Fruit fly (Drosophila melanogaster) whole organism, embryonic: ENCODE measurements around the gene CG14691.

Experiments
- Asciz ChIP-seq: fragments of 200-800 bp; sonication (Bioruptor generic); optimal IDR thresholded peaks from 2 replicates; lab custom pipeline; 2017; ENCODE audit warnings: missing biosample characterization, mild to moderate bottlenecking, missing genetic modification characterization, missing genetic modification reagents
- Bgb ChIP-seq: fragments of 200-800 bp; sonication (Bioruptor generic); IDR thresholded peaks from 2 replicates; pipeline ENCODE4 v1.3.6; 2022; ENCODE audit warnings: missing biosample characterization, missing genetic modification characterization; ENCODE audit not compliant: partially characterized antibody
- CG1024 ChIP-seq: fragments of 200-800 bp; sonication (Bioruptor generic); IDR thresholded peaks from 2 replicates; pipeline ENCODE4 v1.3.6; 2022; ENCODE audit warnings: missing biosample characterization, missing genetic modification characterization
- CG11504 ChIP-seq: fragments of 200-800 bp; sonication (Bioruptor generic); optimal IDR thresholded peaks from 3 replicates; lab custom pipeline; 2019; ENCODE audit warnings: missing biosample characterization, mild to moderate bottlenecking, missing genetic modification characterization, moderate library complexity
- CG17385 ChIP-seq: fragments of 200-800 bp; sonication (Bioruptor generic); optimal IDR thresholded peaks from 3 replicates; lab custom pipeline; 2018; ENCODE audit warnings: missing biosample characterization, mild to moderate bottlenecking, missing genetic modification characterization
- CG2116 ChIP-seq: fragments of 200-800 bp; sonication (Bioruptor generic); optimal IDR thresholded peaks from 3 replicates; lab custom pipeline; 2018; ENCODE audit warnings: missing biosample characterization, mild to moderate bottlenecking, missing genetic modification characterization
- CG34224 ChIP-seq: fragments of 200-800 bp; sonication (Bioruptor generic); IDR thresholded peaks from 3 replicates; pipeline ENCODE4 v1.3.6; 2022; ENCODE audit warnings: missing biosample characterization, missing genetic modification characterization; ENCODE audit not compliant: partially characterized antibody
- CG7271 ChIP-seq: fragments of 200-800 bp; sonication (Bioruptor generic); optimal IDR thresholded peaks from 2 replicates; lab custom pipeline; 2018; ENCODE audit warnings: missing biosample characterization, mild to moderate bottlenecking, missing genetic modification characterization, moderate library complexity
- CG7963 ChIP-seq: fragments of 200-800 bp; sonication (Bioruptor generic); IDR thresholded peaks from 3 replicates; pipeline ENCODE4 v1.3.6; 2022; ENCODE audit warnings: missing biosample characterization, missing genetic modification characterization; ENCODE audit not compliant: partially characterized antibody
- CG8388 ChIP-seq: fragments of 200-800 bp; sonication (Bioruptor generic); optimal IDR thresholded peaks from 2 replicates; lab custom pipeline; 2019; ENCODE audit warnings: missing biosample characterization, mild to moderate bottlenecking, missing genetic modification characterization, moderate library complexity
- CG9797 ChIP-seq: fragments of 200-800 bp; sonication (Bioruptor generic); optimal IDR thresholded peaks from 3 replicates; lab custom pipeline; 2018; ENCODE audit warnings: missing biosample characterization, mild to moderate bottlenecking, missing genetic modification characterization
- D ChIP-seq, 2 experiments: fragments of 200-800 bp in 1 of 2; fragments of >200 bp in 1 of 2; sonication (Bioruptor generic) in 1 of 2; optimal IDR thresholded peaks; 2 replicates in 1 of 2; 3 replicates in 1 of 2; lab custom pipeline; 2017; ENCODE audit warnings: mild to moderate bottlenecking in 1 of 2, missing biosample characterization in 1 of 2, missing genetic modification characterization in 1 of 2, missing genetic modification reagents in 1 of 2
- Dll ChIP-seq: fragments of 200-800 bp; sonication (Bioruptor generic); IDR thresholded peaks from 4 replicates; pipeline ENCODE4 v1.3.6; 2022; ENCODE audit warnings: missing biosample characterization, missing genetic modification characterization; ENCODE audit not compliant: partially characterized antibody
- Dref ChIP-seq: fragments of 200-800 bp; sonication (Bioruptor generic); IDR thresholded peaks from 2 replicates; pipeline ENCODE4 v1.3.6; 2022; ENCODE audit warnings: missing biosample characterization, missing genetic modification characterization
- Elba2 ChIP-seq: fragments of 200-800 bp; sonication (Bioruptor generic); optimal IDR thresholded peaks from 3 replicates; lab custom pipeline; 2016; ENCODE audit warnings: missing biosample characterization, missing genetic modification characterization
- MBD-R2 ChIP-seq: fragments of 200-800 bp; sonication (Bioruptor generic); IDR thresholded peaks from 2 replicates; pipeline ENCODE4 v1.3.6; 2022; ENCODE audit warnings: missing biosample characterization, missing genetic modification characterization
- MESR4 ChIP-seq: fragments of 200-800 bp; sonication (Bioruptor generic); optimal IDR thresholded peaks from 2 replicates; lab custom pipeline; 2018; ENCODE audit warnings: missing biosample characterization, mild to moderate bottlenecking, missing genetic modification characterization, moderate library complexity
- Med ChIP-seq: fragments of 200-800 bp; sonication (Bioruptor generic); peaks from one replicate; lab custom pipeline; 2016; ENCODE audit warnings: missing biosample characterization, missing genetic modification characterization, mild to moderate bottlenecking, inconsistent platforms, moderate library complexity
- Opbp ChIP-seq: fragments of 200-800 bp; sonication (Bioruptor generic); IDR thresholded peaks from 3 replicates; pipeline ENCODE4 v1.3.6; 2022; ENCODE audit warnings: missing biosample characterization, missing genetic modification characterization; ENCODE audit not compliant: partially characterized antibody
- Pdp1 ChIP-seq, 2 experiments: fragments of 200-800 bp; sonication (Bioruptor generic); optimal IDR thresholded peaks; 3 replicates each; lab custom pipeline; 2016; ENCODE audit warnings: missing biosample characterization in 2 of 2, missing genetic modification characterization in 2 of 2, mild to moderate bottlenecking in 1 of 2, moderate library complexity in 1 of 2
- Scr ChIP-seq: fragments of 200-800 bp; sonication (Bioruptor generic); IDR thresholded peaks from 2 replicates; pipeline ENCODE4 v1.3.6; 2022; ENCODE audit warnings: missing biosample characterization, missing genetic modification characterization; ENCODE audit not compliant: partially characterized antibody
- Side ChIP-seq: fragments of 200-800 bp; sonication (Bioruptor generic); optimal IDR thresholded peaks from 2 replicates; lab custom pipeline; 2016; ENCODE audit warnings: missing biosample characterization, missing genetic modification characterization
- Sry-δ ChIP-seq: fragments of 200-800 bp; sonication (Bioruptor generic); optimal IDR thresholded peaks from 2 replicates; lab custom pipeline; 2016; ENCODE audit warnings: missing biosample characterization, missing genetic modification characterization
- amos ChIP-seq: fragments of 200-800 bp; sonication (Bioruptor generic); IDR thresholded peaks from 2 replicates; pipeline ENCODE4 v1.3.6; 2022; ENCODE audit warnings: missing biosample characterization, missing genetic modification characterization; ENCODE audit not compliant: partially characterized antibody
- bbx ChIP-seq: fragments of 200-800 bp; sonication (Bioruptor generic); IDR thresholded peaks from 2 replicates; pipeline ENCODE4 v1.3.6; 2022; ENCODE audit warnings: missing biosample characterization, missing genetic modification characterization; ENCODE audit not compliant: partially characterized antibody
- crp ChIP-seq, 2 experiments: fragments of 200-800 bp; sonication (Bioruptor generic); optimal IDR thresholded peaks; 2 replicates in 1 of 2; 3 replicates in 1 of 2; lab custom pipeline; 2017; ENCODE audit warnings: missing biosample characterization in 2 of 2, missing genetic modification characterization in 2 of 2, mild to moderate bottlenecking in 1 of 2, moderate library complexity in 1 of 2
- gfzf ChIP-seq: fragments of 200-800 bp; sonication (Bioruptor generic); optimal IDR thresholded peaks from 2 replicates; lab custom pipeline; 2016; ENCODE audit warnings: missing biosample characterization, mild to moderate bottlenecking, missing genetic modification characterization, moderate library complexity
- hb ChIP-seq: fragments of 200-800 bp; sonication (Bioruptor generic); IDR thresholded peaks from 3 replicates; pipeline ENCODE4 v1.3.6; 2022; ENCODE audit warnings: missing biosample characterization, missing genetic modification characterization; ENCODE audit not compliant: partially characterized antibody
- hbn ChIP-seq: fragments of 200-800 bp; sonication (Bioruptor generic); IDR thresholded peaks from 2 replicates; pipeline ENCODE4 v1.3.6; 2022; ENCODE audit warnings: missing biosample characterization, missing genetic modification characterization; ENCODE audit not compliant: partially characterized antibody
- inv ChIP-seq: fragments of 200-800 bp; sonication (Bioruptor generic); IDR thresholded peaks from 2 replicates; pipeline ENCODE4 v1.3.6; 2022; ENCODE audit warnings: missing biosample characterization, missing genetic modification characterization; ENCODE audit not compliant: partially characterized antibody
- knrl ChIP-seq: fragments of 200-800 bp; sonication (Bioruptor generic); IDR thresholded peaks from 3 replicates; pipeline ENCODE4 v1.3.6; 2022; ENCODE audit warnings: missing biosample characterization, missing genetic modification characterization; ENCODE audit not compliant: partially characterized antibody
- lmd ChIP-seq: fragments of 200-800 bp; sonication (Bioruptor generic); IDR thresholded peaks from 2 replicates; pipeline ENCODE4 v1.3.6; 2022; ENCODE audit warnings: missing biosample characterization, missing genetic modification characterization
- nerfin-2 ChIP-seq: fragments of 200-800 bp; sonication (Bioruptor generic); IDR thresholded peaks from 2 replicates; pipeline ENCODE4 v1.3.6; 2022; ENCODE audit warnings: missing biosample characterization, missing genetic modification characterization; ENCODE audit not compliant: partially characterized antibody
- nmo ChIP-seq: fragments of 200-800 bp; sonication (Bioruptor generic); optimal IDR thresholded peaks from 2 replicates; lab custom pipeline; 2018; ENCODE audit warnings: missing biosample characterization, mild to moderate bottlenecking, missing genetic modification characterization, moderate library complexity
- prd ChIP-seq, 3 experiments: fragments of >200 bp in 2 of 3; fragments of 200-800 bp in 1 of 3; sonication (Bioruptor generic) in 1 of 3; optimal IDR thresholded peaks in 2 of 3; IDR thresholded peaks in 1 of 3; 2 replicates in 2 of 3; 3 replicates in 1 of 3; pipeline versions ENCODE4 v1.3.6 to Lab custom; 2017 to 2022; ENCODE audit warnings: missing biosample characterization in 1 of 3, missing genetic modification characterization in 1 of 3
- pzg ChIP-seq: fragments of 200-800 bp; sonication (Bioruptor generic); optimal IDR thresholded peaks from 3 replicates; lab custom pipeline; 2018; ENCODE audit warnings: missing biosample characterization, mild to moderate bottlenecking, missing genetic modification characterization, moderate library complexity
- sens ChIP-seq: fragments of 200-800 bp; sonication (Bioruptor generic); peaks from one replicate; lab custom pipeline; 2016; ENCODE audit warnings: missing biosample characterization, missing genetic modification characterization
- sna ChIP-seq: fragments of 200-800 bp; sonication (Bioruptor generic); IDR thresholded peaks from 2 replicates; pipeline ENCODE4 v1.3.6; 2022; ENCODE audit warnings: missing biosample characterization, missing genetic modification characterization; ENCODE audit not compliant: partially characterized antibody
- trem ChIP-seq: fragments of 200-800 bp; optimal IDR thresholded peaks from 3 replicates; lab custom pipeline; 2019; ENCODE audit warnings: missing biosample characterization, mild to moderate bottlenecking, missing genetic modification characterization, moderate library complexity
- unc-4 ChIP-seq: fragments of 200-800 bp; sonication (Bioruptor generic); IDR thresholded peaks from 2 replicates; pipeline ENCODE4 v1.3.6; 2022; ENCODE audit warnings: missing biosample characterization, missing genetic modification characterization; ENCODE audit not compliant: partially characterized antibody
- vnd ChIP-seq: fragments of 200-800 bp; sonication (Bioruptor generic); IDR thresholded peaks from 3 replicates; pipeline ENCODE4 v1.3.6; 2022; ENCODE audit warnings: missing biosample characterization, missing genetic modification characterization; ENCODE audit not compliant: partially characterized antibody
- vvl ChIP-seq: fragments of 200-800 bp; sonication (Bioruptor generic); IDR thresholded peaks from 2 replicates; pipeline ENCODE4 v1.3.6; 2022; ENCODE audit warnings: missing biosample characterization, missing genetic modification characterization

The CG14691 gene

DNA sequence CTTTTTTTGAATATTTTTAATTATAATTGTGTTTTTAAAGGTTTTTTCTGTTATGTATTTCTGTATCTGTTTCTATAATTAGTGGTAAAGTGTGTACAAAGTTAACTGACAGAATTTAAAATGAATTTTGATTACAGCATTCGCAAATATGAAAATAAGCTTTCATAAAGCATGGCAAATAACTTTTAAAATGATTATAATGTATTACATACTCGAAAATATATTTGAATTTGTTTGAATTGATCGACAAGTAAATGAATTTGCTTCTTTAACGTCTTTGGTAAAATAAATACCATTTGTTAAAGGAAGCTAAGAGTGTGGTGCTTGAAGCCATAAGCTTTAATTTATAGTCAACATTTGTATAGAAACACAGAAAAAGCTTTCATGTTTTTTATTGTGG is 44.3 kb downstream of the CG14691 start, which contains the start of gene CG14689:
Gene CG14689 (minus strand): TSS at position 101 of the 400 bp plus-strand sequence.
- no peak for TF ChIP-seq vvl (GFP tag; lab: Robert Waterston, UW)
- TF ChIP-seq CG11504 (tag; lab: Kevin White, UChicago), result peak; percentile 81

DNA sequence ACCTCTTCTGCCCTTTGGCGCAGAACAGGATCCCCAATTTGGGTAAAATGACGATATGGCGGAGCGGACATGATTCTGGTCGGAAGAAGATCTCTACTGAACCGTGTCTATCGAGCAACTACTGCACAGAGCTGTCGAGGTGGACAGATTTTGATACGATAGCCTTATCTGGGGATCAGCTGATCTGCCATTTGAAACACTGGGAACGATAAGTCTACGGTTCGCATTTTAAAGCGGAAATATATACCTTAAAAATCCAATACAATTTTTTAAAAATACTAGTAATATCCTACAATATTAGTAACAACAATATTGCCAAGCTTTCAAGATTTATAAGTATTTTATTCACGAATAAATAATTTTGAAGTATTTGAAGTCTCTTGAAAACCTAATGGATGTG is 46.2 kb downstream of the CG14691 start, which contains the start of gene CG31373:
Gene CG31373 (minus strand): TSS at position 101 of the 400 bp plus-strand sequence.
- TF ChIP-seq D (optimal IDR thresholded peaks at IDR 0.05; lab: Kevin White, UChicago) (no peak), D (GFP tag; optimal IDR thresholded peaks at IDR 0.05; lab: Kevin White, UChicago) (no peak), crp (GFP tag; optimal IDR thresholded peaks at IDR 0.05; lab: Kevin White, UChicago) (peak in 1 of 2 experiments; percentile 12), CG8388 (GFP tag; lab: Kevin White, UChicago) (peak; percentile 61)

DNA sequence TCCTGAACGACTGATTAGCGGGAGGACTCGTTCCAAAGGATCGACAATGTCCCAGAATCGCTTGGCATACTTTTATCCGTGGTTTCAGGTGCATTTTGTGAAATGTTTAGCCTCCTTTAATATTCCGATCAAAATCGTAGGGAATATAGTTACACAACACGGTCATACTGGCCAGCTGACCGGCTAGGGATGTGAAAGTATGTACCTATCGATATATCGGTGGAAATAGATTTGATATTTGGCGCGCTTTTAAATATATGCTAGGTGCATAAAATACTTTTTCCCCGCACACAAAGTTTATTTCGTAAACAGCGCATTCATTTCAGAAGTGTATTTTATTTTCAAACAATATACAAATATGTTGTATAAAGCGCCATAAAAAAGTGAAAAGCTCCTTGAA is 47.3 kb downstream of the CG14691 start, which contains the start of gene CG31278:
Gene CG31278 (minus strand): TSS at position 172 of the 400 bp plus-strand sequence.
- TF ChIP-seq trem (tag; lab: Kevin White, UChicago), result peak; percentile 33
- TF ChIP-seq hbn (GFP tag; lab: Robert Waterston, UW), result peak; percentile 74
- peak; percentile 81 for TF ChIP-seq bbx (GFP tag; lab: Robert Waterston, UW)
- TF ChIP-seq crp (GFP tag; optimal IDR thresholded peaks at IDR 0.05; lab: Kevin White, UChicago), result peak; percentile 31 to 89
- TF ChIP-seq knrl (GFP tag; lab: Robert Waterston, UW), result peak; percentile 79
- TF ChIP-seq vnd (GFP tag; lab: Robert Waterston, UW), result peak; percentile 64; the same call in 2 of the 3 replicates
- no peak for TF ChIP-seq CG7271 (tag; lab: Kevin White, UChicago)
- peak; percentile 78; the same call in 1 of the 2 replicates for TF ChIP-seq sna (GFP tag; lab: Robert Waterston, UW)
- peak; percentile 81 for TF ChIP-seq CG34224
- TF ChIP-seq MESR4 (GFP tag; lab: Kevin White, UChicago), result peak; percentile 35
- peak in 1 of 2 experiments; percentile 91 for TF ChIP-seq Pdp1 (GFP tag; optimal IDR thresholded peaks at IDR 0.05; lab: Kevin White, UChicago)
- TF ChIP-seq unc-4, result peak; percentile 77
- peak; percentile 73 for TF ChIP-seq Med (GFP tag; lab: Kevin White, UChicago)
- TF ChIP-seq Opbp (GFP tag; lab: Robert Waterston, UW), result peak; percentile 79; the same call in 2 of the 3 replicates
- peak; percentile 39; the same call in 1 of the 2 replicates for TF ChIP-seq nerfin-2
- peak; percentile 82 for TF ChIP-seq Bgb (GFP tag; lab: Robert Waterston, UW)
- peak; percentile 68; the same call in 1 of the 3 replicates for TF ChIP-seq hb (GFP tag; lab: Robert Waterston, UW)
- no peak for TF ChIP-seq lmd (GFP tag; lab: Robert Waterston, UW)
- peak; percentile 67 for TF ChIP-seq gfzf (GFP tag; lab: Kevin White, UChicago)
- no peak for TF ChIP-seq prd (optimal IDR thresholded peaks at IDR 0.05; lab: Kevin White, UChicago)
- no peak for TF ChIP-seq prd (GFP tag; IDR thresholded peaks at IDR 0.05; lab: Robert Waterston, UW)
- no peak for TF ChIP-seq CG17385 (GFP tag; lab: Kevin White, UChicago)
- no peak for TF ChIP-seq Side (GFP tag; lab: Kevin White, UChicago)
- TF ChIP-seq Scr (GFP tag; lab: Robert Waterston, UW), result peak; percentile 83
- TF ChIP-seq amos (GFP tag; lab: Robert Waterston, UW), result peak; percentile 84
- peak; percentile 83 for TF ChIP-seq Dll (GFP tag; lab: Robert Waterston, UW)
- peak; percentile 88 for TF ChIP-seq MBD-R2
- TF ChIP-seq Sry-δ (GFP tag; lab: Kevin White, UChicago), result peak; percentile 92
- TF ChIP-seq CG9797 (GFP tag; lab: Kevin White, UChicago), result peak; percentile 75
- peak; percentile 23 for TF ChIP-seq nmo (GFP tag; lab: Kevin White, UChicago)
- TF ChIP-seq pzg (GFP tag; lab: Kevin White, UChicago), result peak; percentile 79
- peak; percentile 58 for TF ChIP-seq sens
- TF ChIP-seq CG1024, result no peak
- TF ChIP-seq CG2116 (GFP tag; lab: Kevin White, UChicago), result peak; percentile 46
- TF ChIP-seq CG7963 (GFP tag; lab: Robert Waterston, UW), result peak; percentile 80
- TF ChIP-seq Dref, result peak; percentile 83
- peak; percentile 54; the same call in 1 of the 2 replicates for TF ChIP-seq inv
- TF ChIP-seq Asciz (GFP tag; lab: Kevin White, UChicago), result no peak
- TF ChIP-seq Elba2 (GFP tag; lab: Kevin White, UChicago), result no peak
